ENCODE assay signal across 4 fruit fly cellular contexts in genomic region chr2L:7249293-7249819, dm6.
TF ChIP-seq lines count a peak whose summit lies in the region.

TSS of gene Ndae1 (minus strand) at chr2L:7249343.

- no peak for TF ChIP-seq CTCF in whole organism, embryonic (GFP tag; optimal IDR thresholded peaks at IDR 0.05; lab: Kevin White, UChicago)

TF ChIP-seq in whole organism, embryonic, 481 proteins besides CTCF, POLR2A, EP300 and RAD21 (continues in another document):
- TF ChIP-seq Trl (optimal IDR thresholded peaks at IDR 0.05; lab: Kevin White, UChicago) (peak; percentile 74 to 81), Trl (GFP tag; optimal IDR thresholded peaks at IDR 0.05; lab: Kevin White, UChicago) (no peak), CG32532 (GFP tag; IDR thresholded peaks at IDR 0.05; lab: Robert Waterston, UW) (peak; percentile 24; the same call in 1 of the 2 replicates), Ets65A (GFP tag; lab: Kevin White, UChicago) (peak; percentile 20), Dp (GFP tag; optimal IDR thresholded peaks at IDR 0.05; lab: Kevin White, UChicago) (no peak), ewg (GFP tag; optimal IDR thresholded peaks at IDR 0.05; lab: Kevin White, UChicago) (peak; percentile 22), Blimp-1 (GFP tag; optimal IDR thresholded peaks at IDR 0.05; lab: Kevin White, UChicago) (peak; percentile 4), CG16815 (GFP tag; optimal IDR thresholded peaks at IDR 0.05; lab: Kevin White, UChicago) (no peak), ci (GFP tag; IDR thresholded peaks at IDR 0.05; lab: Robert Waterston, UW) (0 out of 3 replicates have a peak, but pooled peaks have one; percentile 13), nmo (GFP tag; optimal IDR thresholded peaks at IDR 0.05; lab: Kevin White, UChicago) (no peak), jing (GFP tag; optimal IDR thresholded peaks at IDR 0.05; lab: Kevin White, UChicago) (no peak), CG12219 (GFP tag; optimal IDR thresholded peaks at IDR 0.05; lab: Kevin White, UChicago) (no peak), chif (GFP tag; optimal IDR thresholded peaks at IDR 0.05; lab: Kevin White, UChicago) (no peak), CG34224 (GFP tag; IDR thresholded peaks at IDR 0.05; lab: Robert Waterston, UW; ENCODE audit: partially characterized antibody) (0 out of 3 replicates have a peak, but pooled peaks have one; percentile 26), abd-A (tag; optimal IDR thresholded peaks at IDR 0.05; lab: Kevin White, UChicago) (peak; percentile 75), Bteb2 (GFP tag; optimal IDR thresholded peaks at IDR 0.05; lab: Kevin White, UChicago) (no peak), Jarid2 (GFP tag; optimal IDR thresholded peaks at IDR 0.05; lab: Kevin White, UChicago) (no peak), CG5953 (GFP tag; IDR thresholded peaks at IDR 0.05; lab: Robert Waterston, UW) (no peak), Dek (tag; optimal IDR thresholded peaks at IDR 0.05; lab: Kevin White, UChicago) (no peak), bbx (GFP tag; IDR thresholded peaks at IDR 0.05; lab: Robert Waterston, UW; ENCODE audit: partially characterized antibody) (0 out of 2 replicates have a peak, but pooled peaks have one; percentile 19), CG13894 (tag; optimal IDR thresholded peaks at IDR 0.05; lab: Kevin White, UChicago) (peak; percentile 33), crol (GFP tag; IDR thresholded peaks at IDR 0.05; lab: Robert Waterston, UW) (peak; percentile 58; the same call in 1 of the 2 replicates)

TF ChIP-seq in whole organism, prepupa, 60 proteins besides CTCF, POLR2A, EP300 and RAD21:
- peak; percentile 36 for TF ChIP-seq Blimp-1 (GFP tag; optimal IDR thresholded peaks at IDR 0.05; lab: Kevin White, UChicago)
- TF ChIP-seq CG8119 (GFP tag; IDR thresholded peaks at IDR 0.05; lab: Robert Waterston, UW) = peak; percentile 24; the same call in 1 of the 3 replicates
- no peak for TF ChIP-seq CG34406 (GFP tag; optimal IDR thresholded peaks at IDR 0.05; lab: Kevin White, UChicago)

TF ChIP-seq in whole organism, pupa, 21 proteins besides CTCF, POLR2A, EP300 and RAD21:
- no peak for TF ChIP-seq CG10348 (GFP tag; IDR thresholded peaks at IDR 0.05; lab: Robert Waterston, UW)
- no peak for TF ChIP-seq CG12605 (GFP tag; IDR thresholded peaks at IDR 0.05; lab: Robert Waterston, UW)
- TF ChIP-seq CG4496 (GFP tag; IDR thresholded peaks at IDR 0.05; lab: Robert Waterston, UW) = peak; percentile 64; the same call in 2 of the 3 replicates
- TF ChIP-seq CG17806 (tag; optimal IDR thresholded peaks at IDR 0.05; lab: Kevin White, UChicago) = no peak
- TF ChIP-seq Pif1B (GFP tag; optimal IDR thresholded peaks at IDR 0.05; lab: Kevin White, UChicago) = no peak
- 0 out of 3 replicates have a peak, but pooled peaks have one; percentile 25 for TF ChIP-seq fd96Ca (GFP tag; IDR thresholded peaks at IDR 0.05; lab: Robert Waterston, UW)
- TF ChIP-seq Pif1A (GFP tag; optimal IDR thresholded peaks at IDR 0.05; lab: Kevin White, UChicago) = no peak
- TF ChIP-seq gl (tag; optimal IDR thresholded peaks at IDR 0.05; lab: Kevin White, UChicago) = no peak

TF ChIP-seq in whole organism, wandering third instar larva, 38 proteins besides CTCF, POLR2A, EP300 and RAD21:
- TF ChIP-seq jim (GFP tag; optimal IDR thresholded peaks at IDR 0.05; lab: Kevin White, UChicago) (no peak), fru (GFP tag; optimal IDR thresholded peaks at IDR 0.05; lab: Kevin White, UChicago) (no peak), br (GFP tag; optimal IDR thresholded peaks at IDR 0.05; lab: Kevin White, UChicago) (no peak), pan (optimal IDR thresholded peaks at IDR 0.05; lab: Kevin White, UChicago) (no peak), Sp1 (GFP tag; optimal IDR thresholded peaks at IDR 0.05; lab: Kevin White, UChicago) (no peak), Hnf4 (GFP tag; optimal IDR thresholded peaks at IDR 0.05; lab: Kevin White, UChicago) (no peak), Rel (GFP tag; optimal IDR thresholded peaks at IDR 0.05; lab: Kevin White, UChicago) (no peak), Rel (tag; optimal IDR thresholded peaks at IDR 0.05; lab: Kevin White, UChicago) (no peak), ey (GFP tag; optimal IDR thresholded peaks at IDR 0.05; lab: Kevin White, UChicago) (no peak), Mio (GFP tag; optimal IDR thresholded peaks at IDR 0.05; lab: Kevin White, UChicago) (no peak), CrebA (GFP tag; optimal IDR thresholded peaks at IDR 0.05; lab: Kevin White, UChicago; ENCODE audit: borderline replicate concordance) (no peak), Vsx2 (GFP tag; optimal IDR thresholded peaks at IDR 0.05; lab: Kevin White, UChicago; ENCODE audit: partially characterized antibody) (peak; percentile 13), Dif (GFP tag; optimal IDR thresholded peaks at IDR 0.05; lab: Kevin White, UChicago; ENCODE audit: partially characterized antibody) (peak; percentile 45), rgr (GFP tag; optimal IDR thresholded peaks at IDR 0.05; lab: Kevin White, UChicago) (no peak), sage (GFP tag; optimal IDR thresholded peaks at IDR 0.05; lab: Kevin White, UChicago) (no peak), OdsH (GFP tag; optimal IDR thresholded peaks at IDR 0.05; lab: Kevin White, UChicago) (no peak), brk (GFP tag; optimal IDR thresholded peaks at IDR 0.05; lab: Kevin White, UChicago) (no peak), usp (GFP tag; optimal IDR thresholded peaks at IDR 0.05; lab: Kevin White, UChicago) (no peak), dsf (GFP tag; optimal IDR thresholded peaks at IDR 0.05; lab: Kevin White, UChicago; ENCODE audit: borderline replicate concordance) (no peak), CG32264 (GFP tag; optimal IDR thresholded peaks at IDR 0.05; lab: Kevin White, UChicago) (no peak), Myc (optimal IDR thresholded peaks at IDR 0.05; lab: Kevin White, UChicago) (no peak), h (GFP tag; optimal IDR thresholded peaks at IDR 0.05; lab: Kevin White, UChicago) (no peak), dl (GFP tag; optimal IDR thresholded peaks at IDR 0.05; lab: Kevin White, UChicago; ENCODE audit: insufficient read depth in 1 of 2, partially characterized antibody in 2 of 2) (peak in 1 of 2 experiments; percentile 23)

Comparison
In these comparisons a context has a peak if more than half of its experiments do, and no peak if none do; other contexts are left out.
1. Of the 7 proteins assayed by ChIP-seq in both whole organism, embryonic and whole organism, prepupa: peak only in whole organism, embryonic: CG16779; only in whole organism, prepupa: none; in both: Blimp-1; in neither: 5.